Worm (Caenorhabditis elegans) whole organism, midembryonic: ENCODE measurements around the gene nspc-19.

Source experiments
- T22C8.4 ChIP-seq: fragments of 200-800 bp; sonication (Bioruptor generic); IDR thresholded peaks from 2 replicates; pipeline ENCODE4 v1.3.6; 2022; ENCODE audit warnings: missing genetic modification characterization, missing compliant biosample characterization
- klf-2 ChIP-seq: fragments of 200-800 bp; sonication (Bioruptor generic); conservative IDR thresholded peaks from 2 replicates; pipeline ENCODE4 v1.3.6; 2022; ENCODE audit warnings: missing genetic modification reagents, missing genetic modification characterization, missing compliant biosample characterization
- med-1 ChIP-seq: sonication (generic microtip); optimal IDR thresholded peaks from 2 replicates; lab custom pipeline; 2017; ENCODE audit warnings: missing genetic modification characterization, mild to moderate bottlenecking, missing compliant biosample characterization, antibody characterized with exemption, missing genetic modification reagents; ENCODE audit not compliant: insufficient read depth
- ref-1 ChIP-seq: fragments of 200-800 bp; sonication (Bioruptor generic); conservative IDR thresholded peaks from 2 replicates; pipeline ENCODE4 v1.3.6; 2022; ENCODE audit warnings: missing genetic modification reagents, missing genetic modification characterization, missing compliant biosample characterization
- tab-1 ChIP-seq: fragments of 200-800 bp; sonication (Bioruptor generic); IDR thresholded peaks from 2 replicates; pipeline ENCODE4 v1.3.6; 2022; ENCODE audit warnings: missing genetic modification characterization, missing compliant biosample characterization
- ztf-29 ChIP-seq: fragments of 200-800 bp; sonication (Bioruptor generic); IDR thresholded peaks from 2 replicates; pipeline ENCODE4 v1.3.6; 2022; ENCODE audit warnings: missing genetic modification reagents, missing genetic modification characterization, missing compliant biosample characterization

DNA sequence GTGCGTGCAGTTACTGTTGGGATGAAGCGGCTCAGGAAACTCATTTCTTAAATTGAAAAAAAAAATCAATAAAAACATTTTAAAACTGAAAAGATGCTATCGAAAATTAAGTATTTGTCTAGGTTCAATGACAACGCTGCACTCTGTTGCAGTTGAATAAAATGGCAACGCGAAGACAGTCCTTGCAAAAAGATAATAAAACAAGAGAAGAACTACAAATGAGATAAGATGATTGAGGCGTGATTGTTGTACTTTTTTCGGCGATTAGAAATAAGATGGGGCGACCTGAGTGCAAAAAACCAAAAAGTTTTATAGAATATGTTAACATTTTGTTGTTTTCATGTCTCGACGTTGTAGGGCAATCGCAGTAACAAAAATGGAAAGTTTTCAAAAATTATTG, 13.5 kb upstream of the nspc-19 start, which contains the start of gene gcsh-1:
- TF ChIP-seq tab-1 (no peak), klf-2 (GFP tag; lab: Robert Waterston, UW) (no peak), ztf-29 (no peak), T22C8.4 (GFP tag; lab: Robert Waterston, UW) (no peak), med-1 (GFP tag; lab: Kevin White, UChicago) (no peak), ref-1 (no peak)
